Fruit fly (Drosophila melanogaster) whole organism, embryonic: ENCODE results near the gene mRpS31.

Experiments used
- Awh ChIP-seq: fragments of 200-800 bp; sonication (Bioruptor generic); IDR thresholded peaks from 2 replicates; pipeline ENCODE4, ENCODE4 v1.3.6; 2022; ENCODE audit warnings: missing biosample characterization, missing genetic modification characterization
- C15 ChIP-seq: fragments of 200-800 bp; sonication (Bioruptor generic); IDR thresholded peaks from 3 replicates; pipeline ENCODE4 v1.3.6; 2022; ENCODE audit warnings: missing biosample characterization, missing genetic modification characterization
- CG10366 ChIP-seq: fragments of 200-800 bp; sonication (Bioruptor generic); IDR thresholded peaks from 2 replicates; pipeline ENCODE4 v1.3.6; 2022; ENCODE audit warnings: missing biosample characterization, missing genetic modification characterization
- CG10431 ChIP-seq: fragments of 200-800 bp; sonication (Bioruptor generic); optimal IDR thresholded peaks from 3 replicates; lab custom pipeline; 2018; ENCODE audit warnings: missing biosample characterization, mild to moderate bottlenecking, missing genetic modification characterization
- CG10565 ChIP-seq: fragments of 200-800 bp; sonication (Bioruptor generic); optimal IDR thresholded peaks from 3 replicates; lab custom pipeline; 2016; ENCODE audit warnings: missing biosample characterization, mild to moderate bottlenecking, missing genetic modification characterization
- CG13424 ChIP-seq: fragments of 200-800 bp; sonication (Bioruptor generic); optimal IDR thresholded peaks from 2 replicates; lab custom pipeline; 2019; ENCODE audit warnings: missing biosample characterization, mild to moderate bottlenecking, missing genetic modification characterization, moderate library complexity
- CG13894 ChIP-seq: fragments of 200-800 bp; sonication (Bioruptor generic); optimal IDR thresholded peaks from 3 replicates; lab custom pipeline; 2018; ENCODE audit warnings: missing biosample characterization, mild to moderate bottlenecking, missing genetic modification characterization, moderate library complexity
- CG14014 ChIP-seq: fragments of 200-800 bp; sonication (Bioruptor generic); IDR thresholded peaks from 2 replicates; pipeline ENCODE4 v1.3.6; 2022; ENCODE audit warnings: missing biosample characterization, missing genetic modification characterization
- CG14050 ChIP-seq: fragments of 200-800 bp; sonication (Bioruptor generic); IDR thresholded peaks from 3 replicates; pipeline ENCODE4 v1.3.6; 2022; ENCODE audit warnings: missing biosample characterization, missing genetic modification characterization
- CG14667 ChIP-seq: fragments of 200-800 bp; sonication (Bioruptor generic); IDR thresholded peaks from 2 replicates; pipeline ENCODE4 v1.3.6; 2022; ENCODE audit warnings: missing biosample characterization, missing genetic modification characterization
- CG1529 ChIP-seq: fragments of 200-800 bp; sonication (Bioruptor generic); optimal IDR thresholded peaks from 3 replicates; lab custom pipeline; 2018; ENCODE audit warnings: missing biosample characterization, missing genetic modification characterization
- CG32767 ChIP-seq: fragments of 200-800 bp; sonication (Bioruptor generic); IDR thresholded peaks from 2 replicates; pipeline ENCODE4 v1.3.6; 2022; ENCODE audit warnings: missing biosample characterization, missing genetic modification characterization
- CG32772 ChIP-seq: fragments of 200-800 bp; sonication (Bioruptor generic); IDR thresholded peaks from 2 replicates; pipeline ENCODE4 v1.3.6; 2022; ENCODE audit warnings: missing biosample characterization, missing genetic modification characterization
- CG34376 ChIP-seq: fragments of 200-800 bp; sonication (Bioruptor generic); optimal IDR thresholded peaks from 2 replicates; lab custom pipeline; 2018; ENCODE audit warnings: missing biosample characterization, mild to moderate bottlenecking, missing genetic modification characterization
- CG4282 ChIP-seq: fragments of 200-800 bp; sonication (Bioruptor generic); optimal IDR thresholded peaks from 2 replicates; lab custom pipeline; 2016; ENCODE audit warnings: missing biosample characterization, missing genetic modification characterization
- CG4424 ChIP-seq: fragments of 200-800 bp; sonication (Bioruptor generic); optimal IDR thresholded peaks from 3 replicates; lab custom pipeline; 2016; ENCODE audit warnings: missing biosample characterization, missing genetic modification characterization
- CG5245 ChIP-seq: fragments of 200-800 bp; sonication (Bioruptor generic); optimal IDR thresholded peaks from 3 replicates; lab custom pipeline; 2016; ENCODE audit warnings: missing biosample characterization, missing genetic modification characterization
- CG6683 ChIP-seq: fragments of 200-800 bp; sonication (Bioruptor generic); optimal IDR thresholded peaks from 2 replicates; lab custom pipeline; 2017; ENCODE audit warnings: missing biosample characterization, mild to moderate bottlenecking, missing genetic modification characterization, missing genetic modification reagents
- CG6689 ChIP-seq: fragments of 200-800 bp; sonication (Bioruptor generic); IDR thresholded peaks from 2 replicates; pipeline ENCODE4 v1.3.6; 2022; ENCODE audit warnings: missing biosample characterization, missing genetic modification characterization
- CG7271 ChIP-seq: fragments of 200-800 bp; sonication (Bioruptor generic); optimal IDR thresholded peaks from 2 replicates; lab custom pipeline; 2018; ENCODE audit warnings: missing biosample characterization, mild to moderate bottlenecking, missing genetic modification characterization, moderate library complexity
- CG7745 ChIP-seq: fragments of 200-800 bp; sonication (Bioruptor generic); optimal IDR thresholded peaks from 2 replicates; lab custom pipeline; 2018; ENCODE audit warnings: missing biosample characterization, mild to moderate bottlenecking, missing genetic modification characterization, moderate library complexity
- CG7786 ChIP-seq: fragments of 200-800 bp; sonication (Bioruptor generic); optimal IDR thresholded peaks from 2 replicates; lab custom pipeline; 2016; ENCODE audit warnings: missing biosample characterization, missing genetic modification characterization
- CG8388 ChIP-seq: fragments of 200-800 bp; sonication (Bioruptor generic); optimal IDR thresholded peaks from 2 replicates; lab custom pipeline; 2019; ENCODE audit warnings: missing biosample characterization, mild to moderate bottlenecking, missing genetic modification characterization, moderate library complexity
- CG9215 ChIP-seq: fragments of 200-800 bp; sonication (Bioruptor generic); IDR thresholded peaks from 2 replicates; pipeline ENCODE4 v1.3.6; 2022; ENCODE audit warnings: missing biosample characterization, missing genetic modification characterization
- CoRest ChIP-seq: fragments of 200-800 bp; sonication (Bioruptor generic); optimal IDR thresholded peaks from 3 replicates; lab custom pipeline; 2018; ENCODE audit warnings: missing biosample characterization, mild to moderate bottlenecking, missing genetic modification characterization, moderate library complexity
- D19A ChIP-seq: fragments of 200-800 bp; optimal IDR thresholded peaks from 3 replicates; lab custom pipeline; 2019; ENCODE audit warnings: missing biosample characterization, mild to moderate bottlenecking, missing genetic modification characterization, moderate library complexity
- Dek ChIP-seq: fragments of 200-800 bp; sonication (Bioruptor generic); optimal IDR thresholded peaks from 3 replicates; lab custom pipeline; 2019; ENCODE audit warnings: missing biosample characterization, mild to moderate bottlenecking, missing genetic modification characterization, moderate library complexity
- Dip2 ChIP-seq: fragments of 200-800 bp; sonication (Bioruptor generic); IDR thresholded peaks from 2 replicates; pipeline ENCODE4 v1.3.6; 2022; ENCODE audit warnings: missing biosample characterization, missing genetic modification characterization
- Dip3 ChIP-seq: fragments of 200-800 bp; sonication (Bioruptor generic); optimal IDR thresholded peaks from 3 replicates; lab custom pipeline; 2016; ENCODE audit warnings: missing biosample characterization, missing genetic modification characterization
- Doc3 ChIP-seq: fragments of 200-800 bp; sonication (Bioruptor generic); IDR thresholded peaks from 3 replicates; pipeline ENCODE4 v1.3.6; 2022; ENCODE audit warnings: missing biosample characterization, missing genetic modification characterization; ENCODE audit not compliant: partially characterized antibody
- E2f1 ChIP-seq: fragments of 200-800 bp; sonication (Bioruptor generic); IDR thresholded peaks from 2 replicates; pipeline ENCODE4 v1.3.6; 2022; ENCODE audit warnings: missing biosample characterization, missing genetic modification characterization
- Fer1 ChIP-seq: fragments of 200-800 bp; sonication (Bioruptor generic); optimal IDR thresholded peaks from 2 replicates; lab custom pipeline; 2017; ENCODE audit warnings: missing biosample characterization, mild to moderate bottlenecking, missing genetic modification characterization
- Hmr ChIP-seq: fragments of 200-800 bp; sonication (Bioruptor generic); optimal IDR thresholded peaks from 3 replicates; lab custom pipeline; 2017; ENCODE audit warnings: mild to moderate bottlenecking, missing biosample characterization, missing genetic modification reagents, missing genetic modification characterization
- MTF-1 ChIP-seq: fragments of 200-800 bp; sonication (Bioruptor generic); optimal IDR thresholded peaks from 2 replicates; lab custom pipeline; 2018; ENCODE audit warnings: missing biosample characterization, mild to moderate bottlenecking, missing genetic modification characterization, borderline replicate concordance
- Neu2 ChIP-seq: fragments of 200-800 bp; sonication (Bioruptor generic); optimal IDR thresholded peaks from 3 replicates; lab custom pipeline; 2016; ENCODE audit warnings: missing biosample characterization, missing genetic modification characterization, borderline replicate concordance
- Ravus ChIP-seq: fragments of 200-800 bp; sonication (Bioruptor generic); IDR thresholded peaks from 2 replicates; pipeline ENCODE4 v1.3.6; 2022; ENCODE audit warnings: missing biosample characterization, missing genetic modification characterization
- cas ChIP-seq: fragments of 200-800 bp; sonication (Bioruptor generic); IDR thresholded peaks from 2 replicates; pipeline ENCODE4 v1.3.6; 2022; ENCODE audit warnings: missing biosample characterization, missing genetic modification characterization
- chinmo ChIP-seq: fragments of 200-800 bp; sonication (Bioruptor generic); IDR thresholded peaks from 4 replicates; pipeline ENCODE4 v1.3.6; 2022; ENCODE audit warnings: missing biosample characterization, missing genetic modification characterization; ENCODE audit not compliant: partially characterized antibody
- insv ChIP-seq, 2 experiments: fragments of 200-800 bp; sonication (Bioruptor generic); optimal IDR thresholded peaks; 3 replicates each; lab custom pipeline; 2016 to 2018; ENCODE audit warnings: missing biosample characterization in 2 of 2, missing genetic modification characterization in 2 of 2
- ken ChIP-seq: fragments of 200-800 bp; sonication (Bioruptor generic); IDR thresholded peaks from 3 replicates; pipeline ENCODE4 v1.3.6; 2022; ENCODE audit warnings: missing biosample characterization, missing genetic modification characterization
- lbe ChIP-seq: fragments of 200-800 bp; sonication (Bioruptor generic); optimal IDR thresholded peaks from 2 replicates; lab custom pipeline; 2016; ENCODE audit warnings: missing biosample characterization, mild to moderate bottlenecking, missing genetic modification characterization
- lmd ChIP-seq: fragments of 200-800 bp; sonication (Bioruptor generic); IDR thresholded peaks from 2 replicates; pipeline ENCODE4 v1.3.6; 2022; ENCODE audit warnings: missing biosample characterization, missing genetic modification characterization
- maf-S ChIP-seq: fragments of 200-800 bp; sonication (Bioruptor generic); optimal IDR thresholded peaks from 2 replicates; lab custom pipeline; 2016; ENCODE audit warnings: missing biosample characterization, missing genetic modification characterization
- mam ChIP-seq: fragments of 200-800 bp; sonication (Bioruptor generic); optimal IDR thresholded peaks from 3 replicates; lab custom pipeline; 2016; ENCODE audit warnings: missing biosample characterization, missing genetic modification characterization
- org-1 ChIP-seq: fragments of 200-800 bp; sonication (Bioruptor generic); optimal IDR thresholded peaks from 2 replicates; lab custom pipeline; 2017; ENCODE audit warnings: missing biosample characterization, missing genetic modification characterization
- ro ChIP-seq: fragments of 200-800 bp; sonication (Bioruptor generic); IDR thresholded peaks from 2 replicates; pipeline ENCODE4 v1.3.6; 2022; ENCODE audit warnings: missing biosample characterization, missing genetic modification characterization
- seq ChIP-seq: fragments of 200-800 bp; sonication (Bioruptor generic); IDR thresholded peaks from 2 replicates; pipeline ENCODE4 v1.3.6; 2022; ENCODE audit warnings: missing biosample characterization, missing genetic modification characterization
- sob ChIP-seq: fragments of 200-800 bp; sonication (Bioruptor generic); IDR thresholded peaks from 2 replicates; pipeline ENCODE4 v1.3.6; 2022; ENCODE audit warnings: missing biosample characterization, missing genetic modification characterization
- toy ChIP-seq: fragments of 200-800 bp; sonication (Bioruptor generic); IDR thresholded peaks from 2 replicates; pipeline ENCODE4 v1.3.6; 2022; ENCODE audit warnings: missing biosample characterization, missing genetic modification characterization
- zen ChIP-seq: fragments of 200-800 bp; sonication (Bioruptor generic); optimal IDR thresholded peaks from 3 replicates; lab custom pipeline; 2018; ENCODE audit warnings: missing biosample characterization, mild to moderate bottlenecking, missing genetic modification characterization, moderate library complexity

The mRpS31 gene

dm6 chr3L:16004401-16005237 is at the start of gene mRpS31, which contains the start of gene hzg (continued):
- no peak for TF ChIP-seq cas (GFP tag; lab: Robert Waterston, UW)
- TF ChIP-seq CG14050, result no peak
- TF ChIP-seq CG14667, result no peak
- TF ChIP-seq C15 (GFP tag; lab: Robert Waterston, UW), result no peak
- peak; percentile 64 for TF ChIP-seq Hmr (GFP tag; lab: Kevin White, UChicago)
- peak; percentile 47 for TF ChIP-seq CG10366 (GFP tag; lab: Robert Waterston, UW)
- TF ChIP-seq ken, result 0 out of 3 replicates have a peak, but pooled peaks have one; percentile 37
- TF ChIP-seq CoRest (tag; lab: Kevin White, UChicago), result peak; percentile 73
- peak; percentile 69 for TF ChIP-seq mam (GFP tag; lab: Kevin White, UChicago)
- TF ChIP-seq lbe (GFP tag; lab: Kevin White, UChicago), result no peak
- no peak for TF ChIP-seq CG5245 (GFP tag; lab: Kevin White, UChicago)
- peak; percentile 20 for TF ChIP-seq Dip3
- TF ChIP-seq Ravus (GFP tag; lab: Robert Waterston, UW), result no peak
- TF ChIP-seq CG7745 (tag; lab: Kevin White, UChicago), result peak; percentile 20
- TF ChIP-seq sob (GFP tag; lab: Robert Waterston, UW), result peak; percentile 41; the same call in 1 of the 2 replicates
- TF ChIP-seq org-1 (GFP tag; lab: Kevin White, UChicago), result no peak
- no peak for TF ChIP-seq Doc3 (GFP tag; lab: Robert Waterston, UW)
- peak; percentile 23 for TF ChIP-seq Dek (tag; lab: Kevin White, UChicago)
- no peak for TF ChIP-seq CG7271
- peak; percentile 36 for TF ChIP-seq CG34376 (GFP tag; lab: Kevin White, UChicago)
- TF ChIP-seq CG13894 (tag; lab: Kevin White, UChicago), result peak; percentile 44
- no peak for TF ChIP-seq maf-S (GFP tag; lab: Kevin White, UChicago)
- no peak for TF ChIP-seq CG32767 (GFP tag; lab: Robert Waterston, UW)
- TF ChIP-seq CG7786 (GFP tag; lab: Kevin White, UChicago), result peak; percentile 56
- TF ChIP-seq D19A (tag; lab: Kevin White, UChicago), result peak; percentile 14
- TF ChIP-seq zen (tag; lab: Kevin White, UChicago), result peak; percentile 39
- peak; percentile 57 for TF ChIP-seq CG9215 (GFP tag; lab: Robert Waterston, UW)
- TF ChIP-seq CG32772, result no peak
- 0 out of 2 replicates have a peak, but pooled peaks have one; percentile 31 for TF ChIP-seq CG6689
- no peak for TF ChIP-seq CG6683
- no peak for TF ChIP-seq MTF-1
- peak; percentile 39 for TF ChIP-seq CG10431
- no peak for TF ChIP-seq CG10565 (GFP tag; lab: Kevin White, UChicago)
- no peak for TF ChIP-seq CG1529 (GFP tag; lab: Kevin White, UChicago)
- peak; percentile 53 for TF ChIP-seq CG4424 (GFP tag; lab: Kevin White, UChicago)
- no peak; the same call in 1 of the 2 replicates for TF ChIP-seq lmd
- TF ChIP-seq insv (GFP tag; optimal IDR thresholded peaks at IDR 0.05; lab: Kevin White, UChicago), result peak in 1 of 2 experiments; percentile 1
- TF ChIP-seq seq, result no peak
- peak; percentile 65 for TF ChIP-seq CG13424 (tag; lab: Kevin White, UChicago)
- no peak for TF ChIP-seq CG14014
- peak; percentile 21 for TF ChIP-seq CG8388
- no peak for TF ChIP-seq E2f1 (GFP tag; lab: Robert Waterston, UW)
- no peak for TF ChIP-seq CG4282
- peak; percentile 53; the same call in 1 of the 2 replicates for TF ChIP-seq Awh (GFP tag; lab: Robert Waterston, UW)
- no peak for TF ChIP-seq toy (GFP tag; lab: Robert Waterston, UW)
- no peak for TF ChIP-seq Neu2
- no peak for TF ChIP-seq Dip2 (GFP tag; lab: Robert Waterston, UW)
- no peak for TF ChIP-seq Fer1 (GFP tag; lab: Kevin White, UChicago)
- no peak for TF ChIP-seq chinmo
- TF ChIP-seq ro, result no peak
